Fruit fly (Drosophila melanogaster): Measurements from ENCODE around the gene for.

DNA sequence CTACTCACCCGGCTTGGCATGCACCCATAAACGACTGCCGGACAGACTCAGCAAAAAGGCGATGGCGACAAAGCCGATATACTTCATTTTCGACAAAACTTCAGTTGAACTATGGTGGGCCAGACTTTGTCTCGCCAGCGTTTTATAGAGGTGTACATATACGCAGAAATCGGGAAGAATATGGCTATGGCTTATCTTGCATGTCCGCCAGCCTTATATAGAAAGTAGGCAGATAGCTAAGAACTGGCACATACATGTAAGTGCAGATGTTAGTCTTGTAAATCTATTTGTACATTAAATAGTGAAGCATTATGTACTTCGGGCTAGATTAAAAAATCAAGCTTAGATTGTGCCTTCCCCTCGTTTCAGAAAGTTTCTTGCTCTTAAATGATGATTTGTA lies 36.3 kb upstream of the for start, which contains the start of gene CG3513:
- TF ChIP-seq ovo (GFP tag; optimal IDR thresholded peaks at IDR 0.05): no peak
- TF ChIP-seq CG14711 (tag; optimal IDR thresholded peaks at IDR 0.05): no peak
- TF ChIP-seq Mnt (GFP tag; optimal IDR thresholded peaks at IDR 0.05): no peak
- no peak for TF ChIP-seq Hr96 (GFP tag; optimal IDR thresholded peaks at IDR 0.05)

All from whole organism, adult.